Worm (Caenorhabditis elegans) whole organism, L4/young adult: Measurements from ENCODE around the gene Y37D8A.8.

ENCODE experiments used
- W03F9.2 ChIP-seq: fragments of 150-350 bp; optimal IDR thresholded peaks from 2 replicates; lab custom pipeline; 2014; ENCODE audit warnings: missing biosample characterization, missing genetic modification characterization
- dao-5 ChIP-seq: sonication (generic microtip); optimal IDR thresholded peaks from 2 replicates; lab custom pipeline; 2016; ENCODE audit warnings: missing genotype, missing genetic modification characterization, moderate library complexity, missing compliant biosample characterization
- him-1 ChIP-seq: sonication (generic microtip); optimal IDR thresholded peaks from 2 replicates; lab custom pipeline; 2016; ENCODE audit warnings: missing genotype, missing genetic modification reagents, missing genetic modification characterization, missing compliant biosample characterization

Y37D8A.8 gene

ce11 chrIII:12864648-12865047 lies at the start of gene Y37D8A.8:
Gene Y37D8A.8, plus strand, starts transcription at chrIII:12864948.
- TF ChIP-seq dao-5 (tag; lab: Kevin White, UChicago) (no peak), him-1 (tag; lab: Kevin White, UChicago) (no peak), W03F9.2 (tag; lab: Kevin White, UChicago) (no peak)

ce11 chrIII:12818050-12818738 lies 46.6 kb upstream of the Y37D8A.8 start, which contains the start of gene arx-5:
Gene arx-5, minus strand, starts transcription at chrIII:12818100.
- TF ChIP-seq dao-5 (tag; lab: Kevin White, UChicago), result no peak
- TF ChIP-seq W03F9.2 (tag; lab: Kevin White, UChicago), result no peak
- TF ChIP-seq him-1 (tag; lab: Kevin White, UChicago), result no peak

- no peak for TF ChIP-seq him-1 (tag; lab: Kevin White, UChicago)
- no peak for TF ChIP-seq W03F9.2 (tag; lab: Kevin White, UChicago)
- TF ChIP-seq dao-5 (tag; lab: Kevin White, UChicago), result no peak
These were observed 45.6 kb upstream of the Y37D8A.8 start for ce11 chrIII:12819148-12819547.

ce11 chrIII:12819909-12820308 lies 44.8 kb upstream of the Y37D8A.8 start, which contains the start of the genes Y37D8A.2 and Y37D8A.25:
Gene Y37D8A.2, plus strand, starts transcription at chrIII:12820193.
Gene Y37D8A.25, minus strand, starts transcription at chrIII:12820253.
- TF ChIP-seq dao-5 (tag; lab: Kevin White, UChicago) (no peak), him-1 (tag; lab: Kevin White, UChicago) (no peak), W03F9.2 (tag; lab: Kevin White, UChicago) (no peak)

DNA sequence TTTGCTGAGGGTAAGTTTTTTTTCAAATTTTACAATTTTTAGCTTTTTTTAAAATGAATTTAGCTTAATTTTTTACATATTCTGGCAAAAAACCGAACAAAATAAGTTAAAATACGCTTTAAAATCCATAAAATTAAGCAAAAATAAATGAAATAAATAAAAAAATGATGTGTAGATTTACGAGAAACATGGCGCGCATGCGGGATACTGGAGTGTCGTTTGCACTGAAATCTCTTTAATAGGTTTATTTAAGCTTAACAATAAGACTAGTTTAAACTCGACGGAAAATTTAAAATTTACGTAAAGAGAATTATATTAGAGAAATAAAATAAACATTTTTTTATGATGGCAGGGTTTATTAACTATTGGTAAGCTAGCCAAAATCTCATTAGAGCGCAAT lies 43.4 kb upstream of the Y37D8A.8 start:
- TF ChIP-seq W03F9.2 (tag; lab: Kevin White, UChicago), result no peak
- no peak for TF ChIP-seq him-1 (tag; lab: Kevin White, UChicago)

DNA sequence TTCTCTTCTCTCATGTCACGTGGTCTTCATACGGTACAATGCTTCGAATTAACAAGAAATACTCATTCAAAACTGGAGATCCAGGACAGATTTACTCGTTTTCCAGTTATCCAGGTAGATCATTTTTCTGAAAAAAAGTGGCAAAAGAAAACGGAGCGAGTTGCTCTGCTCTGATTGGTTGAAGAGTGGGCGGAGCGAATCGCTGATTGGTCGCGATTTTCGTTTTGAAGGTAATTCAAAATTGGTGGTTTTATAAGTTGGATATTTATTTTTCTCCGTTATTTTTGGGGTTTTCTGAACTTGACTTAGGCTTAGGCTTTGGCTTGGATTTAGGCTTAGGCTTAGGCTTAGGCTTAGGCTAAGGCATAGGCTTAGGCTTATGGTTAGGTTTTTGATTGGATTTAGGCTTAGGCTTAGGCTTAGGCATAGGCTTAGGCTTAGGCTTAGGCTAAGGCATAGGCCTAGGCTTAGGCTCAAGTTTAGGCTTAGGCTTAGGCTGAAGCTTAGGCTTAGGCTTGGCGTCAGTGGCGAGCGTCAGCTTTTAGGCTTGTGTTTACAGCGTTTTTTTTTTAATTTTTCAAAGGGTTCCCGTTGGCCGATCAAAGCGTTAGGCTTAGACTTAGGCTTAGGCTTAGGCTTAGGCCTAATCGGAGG lies 42.0 kb upstream of the Y37D8A.8 start:
- TF ChIP-seq W03F9.2 (tag; lab: Kevin White, UChicago), result no peak
- TF ChIP-seq him-1 (tag; lab: Kevin White, UChicago), result no peak
- TF ChIP-seq dao-5 (tag; lab: Kevin White, UChicago), result no peak

- TF ChIP-seq him-1 (tag; lab: Kevin White, UChicago) (no peak), W03F9.2 (tag; lab: Kevin White, UChicago) (no peak), dao-5 (tag; lab: Kevin White, UChicago) (no peak)
These were observed 35.7 kb upstream of the Y37D8A.8 start, which contains the start of gene Y37D8A.3 for ce11 chrIII:12829068-12829467. Gene Y37D8A.3, plus strand, starts transcription at chrIII:12829368.

DNA sequence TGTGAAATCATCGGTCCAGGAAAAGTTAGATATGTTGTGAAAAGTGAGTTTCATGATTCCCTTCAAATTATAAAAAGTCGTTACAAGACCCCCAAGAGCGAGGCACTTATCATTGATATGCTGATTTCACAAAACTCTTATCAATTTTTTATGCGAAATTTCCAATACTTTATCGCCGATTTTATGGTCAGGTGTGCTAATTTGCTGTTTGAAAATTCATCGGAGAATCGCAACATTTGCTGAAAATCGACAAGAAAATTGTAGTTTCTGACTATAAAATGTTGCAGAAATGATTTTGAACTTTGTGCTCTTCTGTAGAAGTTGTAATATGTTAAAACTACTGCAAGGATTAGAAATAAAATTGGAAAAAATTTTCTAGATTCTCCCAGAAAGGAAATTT lies 33.1 kb upstream of the Y37D8A.8 start:
- TF ChIP-seq him-1 (tag; lab: Kevin White, UChicago) (no peak), W03F9.2 (tag; lab: Kevin White, UChicago) (no peak), dao-5 (tag; lab: Kevin White, UChicago) (no peak)

DNA sequence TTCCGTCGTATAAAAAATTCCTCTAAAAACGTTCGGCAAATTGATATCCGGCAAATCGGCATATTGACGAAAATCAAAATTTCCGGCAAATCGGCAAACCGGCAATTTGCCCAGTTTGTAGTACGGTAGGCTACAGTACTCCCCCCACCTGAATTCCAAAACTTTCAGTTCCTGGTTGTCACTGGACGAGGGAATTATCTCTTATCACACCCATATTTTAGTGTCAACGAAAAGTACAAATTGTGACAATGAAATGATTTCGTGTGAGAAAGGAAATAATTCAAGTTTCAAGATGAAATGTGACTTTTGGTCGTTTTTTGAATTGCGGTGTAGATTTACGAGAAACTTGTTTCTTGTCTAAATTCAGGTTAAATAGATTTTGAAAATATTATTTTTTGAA lies 31.7 kb upstream of the Y37D8A.8 start:
- no peak for TF ChIP-seq dao-5 (tag; lab: Kevin White, UChicago)
- TF ChIP-seq W03F9.2 (tag; lab: Kevin White, UChicago), result no peak
- no peak for TF ChIP-seq him-1 (tag; lab: Kevin White, UChicago)

DNA sequence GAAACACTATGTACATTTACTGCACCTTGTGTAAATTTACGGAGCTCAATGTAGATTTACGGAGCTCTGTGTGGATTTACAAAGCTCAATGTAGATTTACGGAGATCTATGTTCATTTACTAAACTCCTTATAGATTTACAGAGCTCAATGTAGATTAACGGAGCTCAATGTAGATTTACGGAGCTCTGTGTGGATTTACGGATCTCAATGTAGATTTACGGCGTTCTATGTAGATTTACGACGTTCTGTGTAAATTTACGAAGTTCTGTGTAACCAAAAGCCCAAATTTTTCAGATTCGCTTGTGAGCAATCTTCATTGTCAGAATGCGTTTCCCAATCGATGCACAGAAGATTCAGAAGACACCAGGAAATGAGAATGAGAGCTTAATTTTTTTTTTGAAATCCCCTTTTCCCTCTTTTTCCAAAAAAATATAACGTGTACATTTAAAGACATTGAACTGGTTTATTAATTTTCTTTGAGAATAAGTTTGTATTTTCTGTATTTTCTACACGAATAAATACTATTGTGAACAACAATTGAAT lies 27.9 kb upstream of the Y37D8A.8 start:
- TF ChIP-seq W03F9.2 (tag; lab: Kevin White, UChicago), result no peak
- TF ChIP-seq him-1 (tag; lab: Kevin White, UChicago), result no peak
- TF ChIP-seq dao-5 (tag; lab: Kevin White, UChicago), result no peak

DNA sequence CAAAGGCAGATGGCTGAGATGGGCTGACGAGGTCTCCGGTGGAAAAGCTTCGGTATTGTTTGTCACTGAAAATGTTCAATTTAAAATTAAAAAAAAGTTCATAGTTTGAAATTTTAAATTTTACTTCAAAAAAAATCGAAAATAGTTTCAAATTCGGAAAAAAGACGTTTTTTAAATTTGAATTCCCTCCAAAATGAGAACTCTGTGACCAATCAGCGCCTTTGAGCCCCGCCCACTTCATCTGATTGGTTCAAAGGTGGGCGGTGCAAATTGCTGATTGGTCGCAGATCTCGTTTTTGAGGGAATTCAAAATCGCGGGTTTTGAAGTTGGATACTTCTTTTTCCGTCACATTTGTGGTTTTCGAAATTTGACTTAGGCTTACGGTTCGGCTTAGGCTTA lies 26.4 kb upstream of the Y37D8A.8 start:
- TF ChIP-seq dao-5 (tag; lab: Kevin White, UChicago) (no peak), him-1 (tag; lab: Kevin White, UChicago) (no peak), W03F9.2 (tag; lab: Kevin White, UChicago) (no peak)

DNA sequence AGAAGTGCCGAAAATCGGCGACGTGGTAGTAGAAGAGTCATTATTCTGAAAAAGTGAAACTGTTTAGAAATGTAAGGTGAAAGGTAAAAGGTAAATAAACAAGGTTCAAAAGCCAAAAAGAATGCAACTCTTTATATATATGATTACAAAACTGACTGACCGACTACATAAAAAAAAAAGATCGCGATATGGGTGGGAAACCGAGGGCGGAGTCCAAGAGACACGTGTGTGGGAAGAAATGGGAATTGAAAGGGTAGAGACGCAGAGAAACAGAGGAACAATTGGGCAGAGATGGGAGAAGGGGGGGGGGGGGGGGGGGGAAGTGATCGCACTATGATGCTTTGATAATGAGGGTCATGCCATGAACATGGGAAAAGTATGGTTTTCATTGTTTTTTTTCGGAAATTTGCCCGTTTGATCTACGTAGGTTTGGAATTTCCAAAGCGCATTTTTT lies 25.8 kb upstream of the Y37D8A.8 start, which contains the start of gene Y37D8A.4:
TSS of gene Y37D8A.4 (minus strand) at position 51 of the 454 bp plus-strand sequence.
- no peak for TF ChIP-seq W03F9.2 (tag; lab: Kevin White, UChicago)
- no peak for TF ChIP-seq dao-5 (tag; lab: Kevin White, UChicago)
- TF ChIP-seq him-1 (tag; lab: Kevin White, UChicago), result no peak

DNA sequence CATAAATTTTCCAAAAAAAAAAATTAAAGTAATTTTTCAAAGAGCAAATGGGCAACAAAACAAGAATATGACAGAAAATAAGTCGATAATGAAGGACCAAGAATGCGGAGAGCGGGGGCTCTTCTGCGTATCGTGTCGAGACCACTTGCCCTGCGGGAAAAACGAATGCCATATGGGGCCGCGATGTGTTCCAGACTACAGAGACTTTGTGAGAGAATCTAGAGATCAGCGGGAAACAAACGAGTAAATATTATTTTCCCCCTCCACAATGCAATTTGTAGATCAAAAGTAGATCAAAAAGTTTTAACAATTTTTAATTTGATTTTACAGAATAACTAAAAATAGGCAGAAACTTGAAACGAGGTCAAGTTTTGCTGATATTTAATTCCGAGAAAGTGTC lies 24.5 kb upstream of the Y37D8A.8 start:
- TF ChIP-seq him-1 (tag; lab: Kevin White, UChicago), result no peak
- no peak for TF ChIP-seq dao-5 (tag; lab: Kevin White, UChicago)
- TF ChIP-seq W03F9.2 (tag; lab: Kevin White, UChicago), result no peak
